Worm (Caenorhabditis elegans) whole organism, early embryonic: ENCODE results near the gene crb-1.

Source experiments
- B0310.2 ChIP-seq: sonication (generic microtip); optimal IDR thresholded peaks from 2 replicates; lab custom pipeline; 2016; ENCODE audit warnings: mild to moderate bottlenecking, missing genetic modification characterization, missing compliant biosample characterization
- F13C5.2 ChIP-seq: sonication (generic microtip); optimal IDR thresholded peaks from 2 replicates; lab custom pipeline; 2017; ENCODE audit warnings: mild to moderate bottlenecking, missing genetic modification characterization, inconsistent platforms, missing compliant biosample characterization
- aly-1 ChIP-seq: sonication (generic microtip); optimal IDR thresholded peaks from 2 replicates; lab custom pipeline; 2016; ENCODE audit warnings: missing genetic modification characterization, missing compliant biosample characterization
- ama-1 ChIP-seq: fragments of 150-350 bp; optimal IDR thresholded peaks from 2 replicates; lab custom pipeline; 2014
- ceh-13 ChIP-seq: fragments of 200-800 bp; sonication (Bioruptor generic); optimal IDR thresholded peaks from 2 replicates; lab custom pipeline; 2018; ENCODE audit warnings: mild to moderate bottlenecking, missing genetic modification characterization, missing compliant biosample characterization
- ceh-36 ChIP-seq: sonication (generic microtip); optimal IDR thresholded peaks from 2 replicates; lab custom pipeline; 2016; ENCODE audit warnings: missing genetic modification characterization, inconsistent platforms, missing compliant biosample characterization
- ets-7 ChIP-seq: sonication (generic microtip); optimal IDR thresholded peaks from 2 replicates; lab custom pipeline; 2016; ENCODE audit warnings: missing genotype, missing genetic modification characterization, missing compliant biosample characterization
- flt-1 ChIP-seq: fragments of 200-800 bp; sonication (Bioruptor generic); IDR thresholded peaks from 2 replicates; pipeline ENCODE4 v1.3.6; 2022; ENCODE audit warnings: missing genetic modification characterization, missing compliant biosample characterization
- hmg-4 ChIP-seq: fragments of 200-800 bp; sonication (Bioruptor generic); optimal IDR thresholded peaks from 2 replicates; lab custom pipeline; 2018; ENCODE audit warnings: mild to moderate bottlenecking, missing genetic modification characterization, missing compliant biosample characterization
- hnd-1 ChIP-seq: sonication (generic microtip); optimal IDR thresholded peaks from 2 replicates; lab custom pipeline; 2016; ENCODE audit warnings: missing genetic modification characterization, missing compliant biosample characterization
- sea-1 ChIP-seq: fragments of 200-800 bp; sonication (Bioruptor generic); conservative IDR thresholded peaks from 2 replicates; pipeline ENCODE4 v1.3.6; 2022; ENCODE audit warnings: missing genetic modification characterization, missing compliant biosample characterization
- tbx-11 ChIP-seq: fragments of 200-800 bp; sonication (Bioruptor generic); IDR thresholded peaks from 2 replicates; pipeline ENCODE4 v1.3.6; 2022; ENCODE audit warnings: missing genetic modification characterization, missing compliant biosample characterization
- tra-4 ChIP-seq: sonication (generic microtip); optimal IDR thresholded peaks from 2 replicates; lab custom pipeline; 2017; ENCODE audit warnings: missing genetic modification characterization, missing compliant biosample characterization

DNA sequence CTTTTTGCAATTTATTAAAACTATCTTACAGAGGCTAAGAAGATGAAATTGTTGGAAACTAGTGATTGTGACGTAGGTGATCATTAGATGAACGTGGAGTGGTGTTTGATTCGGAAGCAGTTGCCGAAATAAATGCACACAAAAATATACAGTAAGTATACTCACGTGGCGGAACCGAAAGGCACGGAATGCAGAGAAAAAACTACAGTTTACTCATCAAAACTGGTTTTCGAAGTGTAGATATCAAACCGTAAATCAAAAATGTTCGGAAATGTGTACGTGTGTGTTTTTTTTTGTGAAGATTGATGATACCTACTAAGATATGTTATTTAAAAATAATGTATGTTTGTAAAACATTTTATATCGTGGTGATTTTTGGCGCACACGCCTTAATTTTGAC, 12.9 kb upstream of the crb-1 start:
- TF ChIP-seq sea-1 (GFP tag; lab: Robert Waterston, UW) (no peak), B0310.2 (tag; lab: Kevin White, UChicago) (no peak), hmg-4 (GFP tag; lab: Kevin White, UChicago) (no peak), ama-1 (lab: Kevin White, UChicago) (no peak), flt-1 (GFP tag; lab: Robert Waterston, UW) (no peak), tra-4 (tag; lab: Kevin White, UChicago) (no peak), ets-7 (tag; lab: Kevin White, UChicago) (no peak), aly-1 (tag; lab: Kevin White, UChicago) (no peak), F13C5.2 (tag; lab: Kevin White, UChicago) (no peak), hnd-1 (no peak), tbx-11 (no peak), ceh-13 (GFP tag; lab: Kevin White, UChicago) (no peak), ceh-36 (tag; lab: Kevin White, UChicago) (no peak)
